ENCODE assay signal across 4 fruit fly cellular contexts in genomic region chr3L:11388964-11389625, dm6.
A peak's percentile ranks its signal among the peaks of the same experiment; 100 is the strongest.
TF ChIP-seq lines count a peak whose summit lies in the region.

No protein-coding gene starts in this region.

- TF ChIP-seq CTCF in whole organism, embryonic (GFP tag; optimal IDR thresholded peaks at IDR 0.05; lab: Kevin White, UChicago), result no peak

TF ChIP-seq in whole organism, embryonic, 481 proteins besides CTCF, POLR2A, EP300 and RAD21 (continues in another document):
- TF ChIP-seq nerfin-1 (tag; optimal IDR thresholded peaks at IDR 0.05; lab: Kevin White, UChicago), result no peak
- TF ChIP-seq CG7271 (tag; optimal IDR thresholded peaks at IDR 0.05; lab: Kevin White, UChicago), result no peak
- peak; percentile 55 for TF ChIP-seq fd96Cb (tag; optimal IDR thresholded peaks at IDR 0.05; lab: Kevin White, UChicago)
- TF ChIP-seq D (optimal IDR thresholded peaks at IDR 0.05; lab: Kevin White, UChicago), result no peak
- TF ChIP-seq D (GFP tag; optimal IDR thresholded peaks at IDR 0.05; lab: Kevin White, UChicago), result peak; percentile 21
- no peak for TF ChIP-seq NfI (GFP tag; optimal IDR thresholded peaks at IDR 0.05; lab: Kevin White, UChicago)
- TF ChIP-seq CG6175 (GFP tag; IDR thresholded peaks at IDR 0.05; lab: Robert Waterston, UW), result no peak
- peak; percentile 22 for TF ChIP-seq Nf-YC (tag; optimal IDR thresholded peaks at IDR 0.05; lab: Kevin White, UChicago)
- no peak for TF ChIP-seq CG2129 (GFP tag; IDR thresholded peaks at IDR 0.05; lab: Robert Waterston, UW; ENCODE audit: partially characterized antibody)
- TF ChIP-seq CG34422 (GFP tag; IDR thresholded peaks at IDR 0.05; lab: Robert Waterston, UW), result 0 out of 3 replicates have a peak, but pooled peaks have one; percentile 20
- no peak for TF ChIP-seq CG4820 (GFP tag; optimal IDR thresholded peaks at IDR 0.05; lab: Kevin White, UChicago)
- TF ChIP-seq scrt (GFP tag; optimal IDR thresholded peaks at IDR 0.05; lab: Kevin White, UChicago), result no peak
- peak; percentile 69 for TF ChIP-seq Drgx (GFP tag; IDR thresholded peaks at IDR 0.05; lab: Robert Waterston, UW)
- 0 out of 2 replicates have a peak, but pooled peaks have one; percentile 10 for TF ChIP-seq sens-2 (GFP tag; IDR thresholded peaks at IDR 0.05; lab: Robert Waterston, UW)
- peak; percentile 53 for TF ChIP-seq CG10979 (tag; optimal IDR thresholded peaks at IDR 0.05; lab: Kevin White, UChicago)
- TF ChIP-seq pfk (GFP tag; optimal IDR thresholded peaks at IDR 0.05; lab: Kevin White, UChicago), result no peak
- no peak for TF ChIP-seq crol (GFP tag; IDR thresholded peaks at IDR 0.05; lab: Robert Waterston, UW)
- TF ChIP-seq cwo (GFP tag; optimal IDR thresholded peaks at IDR 0.05; lab: Kevin White, UChicago), result peak; percentile 35
- TF ChIP-seq bsh (GFP tag; optimal IDR thresholded peaks at IDR 0.05; lab: Kevin White, UChicago), result peak; percentile 53 to 62
- TF ChIP-seq Dek (tag; optimal IDR thresholded peaks at IDR 0.05; lab: Kevin White, UChicago), result no peak
- TF ChIP-seq E2f2 (GFP tag; IDR thresholded peaks at IDR 0.05; lab: Robert Waterston, UW), result peak; percentile 45; the same call in 1 of the 2 replicates
- TF ChIP-seq CG8924 (tag; optimal IDR thresholded peaks at IDR 0.05; lab: Kevin White, UChicago), result peak; percentile 41
- TF ChIP-seq CG12071 (GFP tag; optimal IDR thresholded peaks at IDR 0.05; lab: Kevin White, UChicago), result no peak

TF ChIP-seq in whole organism, prepupa, 60 proteins besides CTCF, POLR2A, EP300 and RAD21 (continues in another document):
- TF ChIP-seq CG34406 (GFP tag; optimal IDR thresholded peaks at IDR 0.05; lab: Kevin White, UChicago), result peak; percentile 82
- peak; percentile 53 for TF ChIP-seq Gug (GFP tag; IDR thresholded peaks at IDR 0.05; lab: Robert Waterston, UW)
- no peak for TF ChIP-seq Hr38 (GFP tag; optimal IDR thresholded peaks at IDR 0.05; lab: Kevin White, UChicago)
- TF ChIP-seq Eip93F (GFP tag; optimal IDR thresholded peaks at IDR 0.05; lab: Kevin White, UChicago), result peak; percentile 4
- TF ChIP-seq CG3032 (tag; optimal IDR thresholded peaks at IDR 0.05; lab: Kevin White, UChicago), result peak; percentile 79
- peak; percentile 46 for TF ChIP-seq CG1621 (tag; optimal IDR thresholded peaks at IDR 0.05; lab: Kevin White, UChicago)
- TF ChIP-seq Sox102F (GFP tag; optimal IDR thresholded peaks at IDR 0.05; lab: Kevin White, UChicago), result peak; percentile 81
- no peak for TF ChIP-seq fkh (GFP tag; optimal IDR thresholded peaks at IDR 0.05; lab: Kevin White, UChicago)
- TF ChIP-seq salr (GFP tag; optimal IDR thresholded peaks at IDR 0.05; lab: Kevin White, UChicago), result peak in 1 of 2 experiments; percentile 62
- no peak for TF ChIP-seq CG11294 (GFP tag; IDR thresholded peaks at IDR 0.05; lab: Robert Waterston, UW)
- TF ChIP-seq CG8119 (GFP tag; IDR thresholded peaks at IDR 0.05; lab: Robert Waterston, UW), result peak; percentile 93
- peak; percentile 45 for TF ChIP-seq dac (GFP tag; optimal IDR thresholded peaks at IDR 0.05; lab: Kevin White, UChicago)
- peak; percentile 45 for TF ChIP-seq fd85E (GFP tag; optimal IDR thresholded peaks at IDR 0.05; lab: Kevin White, UChicago)
- TF ChIP-seq CG4318 (GFP tag; optimal IDR thresholded peaks at IDR 0.05; lab: Kevin White, UChicago), result peak; percentile 63
- TF ChIP-seq cyc (GFP tag; optimal IDR thresholded peaks at IDR 0.05; lab: Kevin White, UChicago), result peak; percentile 52
- TF ChIP-seq CG10669 (GFP tag; optimal IDR thresholded peaks at IDR 0.05; lab: Kevin White, UChicago), result peak; percentile 64
- peak; percentile 82 for TF ChIP-seq Met (GFP tag; optimal IDR thresholded peaks at IDR 0.05; lab: Kevin White, UChicago)
- peak; percentile 65; the same call in 2 of the 3 replicates for TF ChIP-seq CG6163 (GFP tag; IDR thresholded peaks at IDR 0.05; lab: Robert Waterston, UW)
- TF ChIP-seq Sox14 (GFP tag; optimal IDR thresholded peaks at IDR 0.05; lab: Kevin White, UChicago), result peak; percentile 63
- TF ChIP-seq topi (GFP tag; optimal IDR thresholded peaks at IDR 0.05; lab: Kevin White, UChicago), result peak; percentile 77
- TF ChIP-seq Sox15 (GFP tag; optimal IDR thresholded peaks at IDR 0.05; lab: Kevin White, UChicago), result peak; percentile 50
- peak; percentile 50 for TF ChIP-seq CG7368 (GFP tag; optimal IDR thresholded peaks at IDR 0.05; lab: Kevin White, UChicago)
- peak; percentile 53 for TF ChIP-seq CG6854 (GFP tag; optimal IDR thresholded peaks at IDR 0.05; lab: Kevin White, UChicago)

TF ChIP-seq in whole organism, pupa, 21 proteins besides CTCF, POLR2A, EP300 and RAD21:
- TF ChIP-seq D1 (tag; optimal IDR thresholded peaks at IDR 0.05; lab: Kevin White, UChicago), result peak; percentile 48
- peak; percentile 69 for TF ChIP-seq CG32121 (GFP tag; IDR thresholded peaks at IDR 0.05; lab: Robert Waterston, UW)
- peak; percentile 85 for TF ChIP-seq CG15710 (tag; optimal IDR thresholded peaks at IDR 0.05; lab: Kevin White, UChicago)
- TF ChIP-seq CG34367 (tag; optimal IDR thresholded peaks at IDR 0.05; lab: Kevin White, UChicago), result peak; percentile 51
- TF ChIP-seq Pif1A (GFP tag; optimal IDR thresholded peaks at IDR 0.05; lab: Kevin White, UChicago), result peak; percentile 77
- peak; percentile 72 for TF ChIP-seq Pif1B (GFP tag; optimal IDR thresholded peaks at IDR 0.05; lab: Kevin White, UChicago)
- peak; percentile 70 for TF ChIP-seq Snoo (tag; optimal IDR thresholded peaks at IDR 0.05; lab: Kevin White, UChicago)
- peak; percentile 54 for TF ChIP-seq CG8301 (tag; optimal IDR thresholded peaks at IDR 0.05; lab: Kevin White, UChicago)
- 0 out of 3 replicates have a peak, but pooled peaks have one; percentile 32 for TF ChIP-seq fd96Ca (GFP tag; IDR thresholded peaks at IDR 0.05; lab: Robert Waterston, UW)
- TF ChIP-seq gl (tag; optimal IDR thresholded peaks at IDR 0.05; lab: Kevin White, UChicago), result no peak
- TF ChIP-seq CG13204 (GFP tag; optimal IDR thresholded peaks at IDR 0.05; lab: Kevin White, UChicago), result peak; percentile 9
- TF ChIP-seq CG4496 (GFP tag; IDR thresholded peaks at IDR 0.05; lab: Robert Waterston, UW), result peak; percentile 13; the same call in 1 of the 3 replicates
- TF ChIP-seq CG10348 (GFP tag; IDR thresholded peaks at IDR 0.05; lab: Robert Waterston, UW), result no peak
- peak; percentile 71; the same call in 1 of the 2 replicates for TF ChIP-seq CG12605 (GFP tag; IDR thresholded peaks at IDR 0.05; lab: Robert Waterston, UW)
- TF ChIP-seq CG17806 (tag; optimal IDR thresholded peaks at IDR 0.05; lab: Kevin White, UChicago), result peak; percentile 63
- TF ChIP-seq Ets98B (GFP tag; IDR thresholded peaks at IDR 0.05; lab: Robert Waterston, UW), result peak; percentile 49
- TF ChIP-seq CG8159 (tag; optimal IDR thresholded peaks at IDR 0.05; lab: Kevin White, UChicago), result peak; percentile 80
- 0 out of 2 replicates have a peak, but pooled peaks have one; percentile 39 for TF ChIP-seq rn (GFP tag; IDR thresholded peaks at IDR 0.05; lab: Robert Waterston, UW)
- peak; percentile 58 for TF ChIP-seq CG9948 (tag; optimal IDR thresholded peaks at IDR 0.05; lab: Kevin White, UChicago)
- TF ChIP-seq EcR (GFP tag; optimal IDR thresholded peaks at IDR 0.05; lab: Kevin White, UChicago), result no peak
- peak; percentile 83 for TF ChIP-seq CG14655 (GFP tag; optimal IDR thresholded peaks at IDR 0.05; lab: Kevin White, UChicago)

TF ChIP-seq in whole organism, wandering third instar larva, 38 proteins besides CTCF, POLR2A, EP300 and RAD21 (continues in another document):
- TF ChIP-seq Sp1 (GFP tag; optimal IDR thresholded peaks at IDR 0.05; lab: Kevin White, UChicago), result peak; percentile 86
- TF ChIP-seq sage (GFP tag; optimal IDR thresholded peaks at IDR 0.05; lab: Kevin White, UChicago), result peak; percentile 28
- peak; percentile 87 for TF ChIP-seq HLH106 (tag; optimal IDR thresholded peaks at IDR 0.05; lab: Kevin White, UChicago)
- no peak for TF ChIP-seq Dif (GFP tag; optimal IDR thresholded peaks at IDR 0.05; lab: Kevin White, UChicago; ENCODE audit: partially characterized antibody)
- peak; percentile 51 for TF ChIP-seq br (GFP tag; optimal IDR thresholded peaks at IDR 0.05; lab: Kevin White, UChicago)
- peak; percentile 83 for TF ChIP-seq fru (GFP tag; optimal IDR thresholded peaks at IDR 0.05; lab: Kevin White, UChicago)
- TF ChIP-seq brk (GFP tag; optimal IDR thresholded peaks at IDR 0.05; lab: Kevin White, UChicago), result peak; percentile 43
- peak; percentile 23 for TF ChIP-seq sv (GFP tag; optimal IDR thresholded peaks at IDR 0.05; lab: Kevin White, UChicago)
- no peak for TF ChIP-seq Vsx2 (GFP tag; optimal IDR thresholded peaks at IDR 0.05; lab: Kevin White, UChicago; ENCODE audit: partially characterized antibody)
- TF ChIP-seq psq (GFP tag; optimal IDR thresholded peaks at IDR 0.05; lab: Kevin White, UChicago), result peak; percentile 75
- no peak for TF ChIP-seq Dfd (GFP tag; optimal IDR thresholded peaks at IDR 0.05; lab: Kevin White, UChicago)
- no peak for TF ChIP-seq Myc (optimal IDR thresholded peaks at IDR 0.05; lab: Kevin White, UChicago)
- peak in 1 of 2 experiments; percentile 79 for TF ChIP-seq foxo (GFP tag; optimal IDR thresholded peaks at IDR 0.05; lab: Kevin White, UChicago)
- TF ChIP-seq OdsH (GFP tag; optimal IDR thresholded peaks at IDR 0.05; lab: Kevin White, UChicago), result peak; percentile 71
- TF ChIP-seq Jra (GFP tag; optimal IDR thresholded peaks at IDR 0.05; lab: Kevin White, UChicago), result no peak
- TF ChIP-seq Abd-B (GFP tag; optimal IDR thresholded peaks at IDR 0.05; lab: Kevin White, UChicago), result no peak
- no peak for TF ChIP-seq dsf (GFP tag; optimal IDR thresholded peaks at IDR 0.05; lab: Kevin White, UChicago; ENCODE audit: borderline replicate concordance)
- TF ChIP-seq Hr83 (GFP tag; optimal IDR thresholded peaks at IDR 0.05; lab: Kevin White, UChicago; ENCODE audit: poor library complexity, severe bottlenecking), result no peak
- peak; percentile 52 for TF ChIP-seq CG9705 (GFP tag; optimal IDR thresholded peaks at IDR 0.05; lab: Kevin White, UChicago)
- no peak for TF ChIP-seq dl (GFP tag; optimal IDR thresholded peaks at IDR 0.05; lab: Kevin White, UChicago; ENCODE audit: insufficient read depth in 1 of 2, partially characterized antibody in 2 of 2)
- no peak for TF ChIP-seq N (GFP tag; optimal IDR thresholded peaks at IDR 0.05; lab: Kevin White, UChicago)
- TF ChIP-seq CrebA (GFP tag; optimal IDR thresholded peaks at IDR 0.05; lab: Kevin White, UChicago; ENCODE audit: borderline replicate concordance), result no peak
- no peak for TF ChIP-seq CG32264 (GFP tag; optimal IDR thresholded peaks at IDR 0.05; lab: Kevin White, UChicago)
- peak; percentile 74 for TF ChIP-seq h (GFP tag; optimal IDR thresholded peaks at IDR 0.05; lab: Kevin White, UChicago)
- TF ChIP-seq GATAd (GFP tag; optimal IDR thresholded peaks at IDR 0.05; lab: Kevin White, UChicago), result no peak
- no peak for TF ChIP-seq lola (GFP tag; optimal IDR thresholded peaks at IDR 0.05; lab: Kevin White, UChicago)
- TF ChIP-seq pan (optimal IDR thresholded peaks at IDR 0.05; lab: Kevin White, UChicago), result no peak
- no peak for TF ChIP-seq tai (GFP tag; optimal IDR thresholded peaks at IDR 0.05; lab: Kevin White, UChicago)
- peak; percentile 66 for TF ChIP-seq rgr (GFP tag; optimal IDR thresholded peaks at IDR 0.05; lab: Kevin White, UChicago)
- TF ChIP-seq ey (GFP tag; optimal IDR thresholded peaks at IDR 0.05; lab: Kevin White, UChicago), result peak; percentile 54
- TF ChIP-seq Mio (GFP tag; optimal IDR thresholded peaks at IDR 0.05; lab: Kevin White, UChicago), result no peak

Comparison
In these comparisons a context has a peak if more than half of its experiments do, and no peak if none do; other contexts are left out.
1. Of the 7 proteins assayed by ChIP-seq in both whole organism, embryonic and whole organism, prepupa: peak only in whole organism, embryonic: none; only in whole organism, prepupa: CG16779, CG6854, Gug, Hr39 and Lpt; in both: Blimp-1 and Sox102F; in neither: 0.